Worm (Caenorhabditis elegans) whole organism, L4 larva: Measurements from ENCODE around the gene M05D6.3.

Experiments used
- F26F4.8 ChIP-seq: fragments of 200-800 bp; sonication (Bioruptor generic); conservative IDR thresholded peaks from 2 replicates; pipeline ENCODE4 v1.3.6; 2022; ENCODE audit warnings: missing genetic modification characterization, missing compliant biosample characterization
- F37D6.2 ChIP-seq: sonication (generic microtip); optimal IDR thresholded peaks from 2 replicates; lab custom pipeline; 2016; ENCODE audit warnings: mild to moderate bottlenecking, missing genetic modification characterization, missing compliant biosample characterization
- F44E2.7 ChIP-seq: fragments of 200-800 bp; sonication (Bioruptor generic); IDR thresholded peaks from 2 replicates; pipeline ENCODE4 v2.1.2; 2022; ENCODE audit warnings: missing genetic modification characterization, missing compliant biosample characterization
- F49E8.2 ChIP-seq: sonication (generic microtip); optimal IDR thresholded peaks from 2 replicates; lab custom pipeline; 2016; ENCODE audit warnings: missing compliant biosample characterization, mild to moderate bottlenecking, missing genetic modification characterization, borderline replicate concordance
- Y48G9A.11 ChIP-seq: fragments of 200-800 bp; sonication (Bioruptor generic); IDR thresholded peaks from 2 replicates; pipeline ENCODE4 v1.3.6; 2022; ENCODE audit warnings: missing genetic modification reagents, missing genetic modification characterization, missing compliant biosample characterization
- ceh-32 ChIP-seq: sonication (generic microtip); optimal IDR thresholded peaks from 2 replicates; lab custom pipeline; 2016; ENCODE audit warnings: mild to moderate bottlenecking, missing genetic modification characterization, missing compliant biosample characterization; ENCODE audit not compliant: poor library complexity
- ceh-44 ChIP-seq: fragments of 200-800 bp; sonication (Bioruptor generic); IDR thresholded peaks from 2 replicates; pipeline ENCODE4 v1.3.6; 2022; ENCODE audit warnings: missing genetic modification reagents, missing genetic modification characterization, missing compliant biosample characterization
- ces-1 ChIP-seq: fragments of 150-350 bp; sonication (generic microtip); optimal IDR thresholded peaks from 4 replicates; lab custom pipeline; 2014; ENCODE audit warnings: missing biosample characterization, missing genetic modification reagents, missing genetic modification characterization
- cey-2 ChIP-seq: sonication (generic microtip); optimal IDR thresholded peaks from 3 replicates; lab custom pipeline; 2017; ENCODE audit warnings: missing genetic modification characterization, mild to moderate bottlenecking, missing compliant biosample characterization, antibody characterized with exemption, borderline replicate concordance; ENCODE audit not compliant: insufficient read depth
- ctbp-1 ChIP-seq: fragments of 200-800 bp; sonication (Bioruptor generic); IDR thresholded peaks from 2 replicates; pipeline ENCODE4 v1.3.6; 2022; ENCODE audit warnings: missing genetic modification reagents, missing genetic modification characterization, missing compliant biosample characterization
- daf-19 ChIP-seq: fragments of 200-800 bp; sonication (Bioruptor generic); conservative IDR thresholded peaks from 2 replicates; pipeline ENCODE4 v1.3.6; 2022; ENCODE audit warnings: missing genetic modification characterization, missing compliant biosample characterization
- daf-8 ChIP-seq: fragments of 200-800 bp; sonication (Bioruptor generic); IDR thresholded peaks from 2 replicates; pipeline ENCODE4 v1.3.6; 2022; ENCODE audit warnings: missing genetic modification characterization, missing compliant biosample characterization
- dmd-6 ChIP-seq: fragments of 200-800 bp; sonication (Bioruptor generic); IDR thresholded peaks from 2 replicates; pipeline ENCODE4 v1.3.6; 2022; ENCODE audit warnings: missing genetic modification reagents, missing genetic modification characterization, missing compliant biosample characterization
- egl-43 ChIP-seq: fragments of 200-800 bp; sonication (Bioruptor generic); IDR thresholded peaks from 2 replicates; pipeline ENCODE4 v1.3.6; 2022; ENCODE audit warnings: missing genetic modification reagents, missing genetic modification characterization, missing compliant biosample characterization
- hif-1 ChIP-seq, 2 experiments: sonication (generic microtip); optimal IDR thresholded peaks; 2 replicates each; lab custom pipeline; 2016 to 2017; ENCODE audit warnings: missing compliant biosample characterization in 2 of 2, missing genetic modification characterization in 2 of 2, missing genetic modification reagents in 2 of 2, missing genotype in 2 of 2, mild to moderate bottlenecking in 1 of 2
- hlh-11 ChIP-seq: fragments of 200-800 bp; sonication (Bioruptor generic); optimal IDR thresholded peaks from 2 replicates; lab custom pipeline; 2018; ENCODE audit warnings: mild to moderate bottlenecking, missing genetic modification characterization, missing compliant biosample characterization
- hlh-30 ChIP-seq: sonication (generic microtip); optimal IDR thresholded peaks from 2 replicates; lab custom pipeline; 2017; ENCODE audit warnings: antibody characterized with exemption, mild to moderate bottlenecking, missing genetic modification characterization, missing compliant biosample characterization; ENCODE audit not compliant: insufficient read depth
- hmg-1.1 ChIP-seq: fragments of 200-800 bp; sonication (Bioruptor generic); IDR thresholded peaks from 2 replicates; pipeline ENCODE4 v1.3.6; 2022; ENCODE audit warnings: missing genetic modification reagents, missing genetic modification characterization, missing compliant biosample characterization
- lin-1 ChIP-seq: fragments of 200-800 bp; sonication (Bioruptor generic); IDR thresholded peaks from 2 replicates; pipeline ENCODE4 v1.3.6; 2022; ENCODE audit warnings: missing genetic modification reagents, missing genetic modification characterization, missing compliant biosample characterization
- lin-15B ChIP-seq: fragments of 150-350 bp; sonication (generic microtip); optimal IDR thresholded peaks from 3 replicates; lab custom pipeline; 2014; ENCODE audit warnings: missing biosample characterization, missing genetic modification characterization
- madf-5 ChIP-seq, 2 experiments: fragments of 200-800 bp; sonication (Bioruptor generic); IDR thresholded peaks; 2 replicates each; pipeline ENCODE4 v1.3.6; 2022; ENCODE audit warnings: missing compliant biosample characterization in 2 of 2, missing genetic modification characterization in 2 of 2
- mxl-2 ChIP-seq: fragments of 200-800 bp; sonication (Bioruptor generic); conservative IDR thresholded peaks from 2 replicates; pipeline ENCODE4 v1.3.6; 2022; ENCODE audit warnings: missing genetic modification reagents, missing genetic modification characterization, missing compliant biosample characterization
- mxl-3 ChIP-seq: fragments of 200-800 bp; sonication (Bioruptor generic); optimal IDR thresholded peaks from 2 replicates; lab custom pipeline; 2018; ENCODE audit warnings: mild to moderate bottlenecking, missing genetic modification characterization, missing compliant biosample characterization
- nhr-102 ChIP-seq: sonication (generic microtip); optimal IDR thresholded peaks from 2 replicates; lab custom pipeline; 2016; ENCODE audit warnings: mild to moderate bottlenecking, missing genetic modification characterization, moderate library complexity, missing compliant biosample characterization
- nhr-25 ChIP-seq: sonication (generic microtip); optimal IDR thresholded peaks from 2 replicates; lab custom pipeline; 2017; ENCODE audit warnings: missing genetic modification characterization, mild to moderate bottlenecking, missing compliant biosample characterization, antibody characterized with exemption, moderate library complexity, borderline replicate concordance; ENCODE audit not compliant: insufficient read depth
- nhr-28 ChIP-seq: fragments of 150-350 bp; optimal IDR thresholded peaks from 2 replicates; lab custom pipeline; 2014; ENCODE audit warnings: missing biosample characterization, missing genetic modification characterization
- nhr-41 ChIP-seq: fragments of 200-800 bp; sonication (Bioruptor generic); IDR thresholded peaks from 2 replicates; pipeline ENCODE4 v1.3.6; 2022; ENCODE audit warnings: missing genetic modification reagents, missing genetic modification characterization, missing compliant biosample characterization
- nhr-42 ChIP-seq: fragments of 200-800 bp; sonication (Bioruptor generic); IDR thresholded peaks from 2 replicates; pipeline ENCODE4 v1.3.6; 2022; ENCODE audit warnings: missing genetic modification characterization, missing compliant biosample characterization
- nhr-6 ChIP-seq: fragments of 150-350 bp; optimal IDR thresholded peaks from 2 replicates; lab custom pipeline; 2014; ENCODE audit warnings: missing biosample characterization, missing genetic modification characterization
- pqm-1 ChIP-seq: sonication (generic microtip); optimal IDR thresholded peaks from 2 replicates; lab custom pipeline; 2017; ENCODE audit warnings: missing biosample characterization, missing genetic modification characterization
- rbr-2 ChIP-seq: sonication (generic microtip); optimal IDR thresholded peaks from 2 replicates; lab custom pipeline; 2016; ENCODE audit warnings: missing genotype, missing genetic modification characterization, missing compliant biosample characterization
- snpc-4 ChIP-seq: fragments of 150-350 bp; optimal IDR thresholded peaks from 2 replicates; lab custom pipeline; 2014; ENCODE audit warnings: missing biosample characterization, missing genetic modification characterization
- spr-1 ChIP-seq: sonication (generic microtip); optimal IDR thresholded peaks from 2 replicates; lab custom pipeline; 2016; ENCODE audit warnings: mild to moderate bottlenecking, missing genetic modification characterization, missing compliant biosample characterization
- spr-3 ChIP-seq: fragments of 200-800 bp; sonication (Bioruptor generic); optimal IDR thresholded peaks from 2 replicates; lab custom pipeline; 2018; ENCODE audit warnings: mild to moderate bottlenecking, missing genetic modification characterization, missing compliant biosample characterization
- tra-1 ChIP-seq: fragments of 200-800 bp; sonication (Bioruptor generic); IDR thresholded peaks from 2 replicates; pipeline ENCODE4 v1.3.6; 2022; ENCODE audit warnings: missing genetic modification reagents, missing genetic modification characterization, missing compliant biosample characterization
- unc-130 ChIP-seq: sonication (generic microtip); optimal IDR thresholded peaks from 2 replicates; lab custom pipeline; 2016; ENCODE audit warnings: missing genetic modification reagents, missing genetic modification characterization, missing compliant biosample characterization
- unc-62 ChIP-seq, 3 experiments: fragments of 150-350 bp in 1 of 3; sonication (generic microtip); optimal IDR thresholded peaks in 2 of 3; peaks in 1 of 3; 1 replicate in 1 of 3; 2 replicates in 2 of 3; lab custom pipeline; 2014 to 2017; ENCODE audit warnings: missing biosample characterization in 3 of 3, missing genetic modification characterization in 3 of 3, missing genetic modification reagents in 3 of 3, missing genotype in 1 of 3
- vab-7 ChIP-seq: fragments of 200-800 bp; sonication (Bioruptor generic); IDR thresholded peaks from 2 replicates; pipeline ENCODE4 v1.3.6; 2022; ENCODE audit warnings: missing genetic modification reagents, missing genetic modification characterization, missing compliant biosample characterization
- zag-1 ChIP-seq: fragments of 150-350 bp; optimal IDR thresholded peaks from 2 replicates; lab custom pipeline; 2014; ENCODE audit warnings: missing biosample characterization, missing genetic modification characterization
- zfp-3 ChIP-seq: fragments of 200-800 bp; sonication (Bioruptor generic); conservative IDR thresholded peaks from 2 replicates; pipeline ENCODE4 v1.3.6; 2022; ENCODE audit warnings: missing genetic modification reagents, missing genetic modification characterization, missing compliant biosample characterization
- zip-2 ChIP-seq: fragments of 150-350 bp; optimal IDR thresholded peaks from 2 replicates; lab custom pipeline; 2014; ENCODE audit warnings: missing biosample characterization, missing genetic modification characterization

The M05D6.3 gene

ce11 chrII:8485603-8486002 lies 10.0 kb downstream of the M05D6.3 start, which contains the start of gene gbh-2 (continued):
- TF ChIP-seq rbr-2 (tag; lab: Kevin White, UChicago) (no peak), F26F4.8 (GFP tag; lab: Robert Waterston, UW) (no peak), F37D6.2 (tag; lab: Kevin White, UChicago) (no peak), vab-7 (GFP tag; lab: Robert Waterston, UW) (no peak), F49E8.2 (tag; lab: Kevin White, UChicago) (no peak), egl-43 (no peak), ctbp-1 (GFP tag; lab: Robert Waterston, UW) (no peak), spr-3 (no peak), nhr-102 (tag; lab: Kevin White, UChicago) (peak; percentile 42), daf-8 (GFP tag; lab: Robert Waterston, UW) (no peak), nhr-25 (tag; lab: Kevin White, UChicago) (peak; percentile 22), pqm-1 (tag; lab: Kevin White, UChicago) (peak; percentile 85), ceh-32 (tag; lab: Kevin White, UChicago) (no peak), hmg-1.1 (GFP tag; lab: Robert Waterston, UW) (no peak), nhr-41 (GFP tag; lab: Robert Waterston, UW) (no peak), F44E2.7 (GFP tag; lab: Robert Waterston, UW) (no peak), mxl-2 (GFP tag; lab: Robert Waterston, UW) (no peak), daf-19 (GFP tag; lab: Robert Waterston, UW) (no peak), hif-1 (tag; optimal IDR thresholded peaks at IDR 0.05; lab: Kevin White, UChicago) (peak; percentile 42 to 94), ces-1 (GFP tag; lab: Kevin White, UChicago) (no peak), madf-5 (GFP tag; IDR thresholded peaks at IDR 0.05; lab: Robert Waterston, UW) (no peak), snpc-4 (tag; lab: Kevin White, UChicago) (no peak), zfp-3 (GFP tag; lab: Robert Waterston, UW) (no peak), ceh-44 (GFP tag; lab: Robert Waterston, UW) (no peak), tra-1 (GFP tag; lab: Robert Waterston, UW) (peak; percentile 36; the same call in 1 of the 2 replicates), mxl-3 (no peak), unc-130 (GFP tag; lab: Kevin White, UChicago) (no peak), hlh-11 (tag; lab: Kevin White, UChicago) (peak; percentile 68), nhr-28 (tag; lab: Kevin White, UChicago) (peak; percentile 98), hlh-30 (tag; lab: Kevin White, UChicago) (peak; percentile 73), lin-1 (no peak), zip-2 (tag; lab: Kevin White, UChicago) (no peak), cey-2 (tag; lab: Kevin White, UChicago) (peak; percentile 42), nhr-6 (no peak), zag-1 (tag; lab: Kevin White, UChicago) (no peak), spr-1 (no peak), dmd-6 (GFP tag; lab: Robert Waterston, UW) (peak; percentile 90), Y48G9A.11 (GFP tag; lab: Robert Waterston, UW) (no peak), nhr-42 (GFP tag; lab: Robert Waterston, UW) (no peak), unc-62 (GFP tag; optimal IDR thresholded peaks at IDR 0.05 in 1 of 2; lab: Kevin White, UChicago) (no peak), unc-62 (tag; optimal IDR thresholded peaks at IDR 0.05; lab: Kevin White, UChicago) (no peak), lin-15B (tag; lab: Kevin White, UChicago) (no peak)
